Fruit fly (Drosophila melanogaster) whole organism, pupa: ENCODE data around the gene Amnionless.

Source experiments
- CG13204 ChIP-seq: fragments of 200-800 bp; sonication (Bioruptor generic); optimal IDR thresholded peaks from 2 replicates; lab custom pipeline; 2018; ENCODE audit warnings: missing biosample characterization, mild to moderate bottlenecking, missing genetic modification characterization, moderate library complexity
- CG17806 ChIP-seq: fragments of 200-800 bp; sonication (Bioruptor generic); optimal IDR thresholded peaks from 2 replicates; lab custom pipeline; 2018; ENCODE audit warnings: missing biosample characterization, mild to moderate bottlenecking, missing genetic modification characterization, moderate library complexity
- CG4496 ChIP-seq: fragments of 200-800 bp; sonication (Bioruptor generic); IDR thresholded peaks from 3 replicates; pipeline ENCODE4 v1.3.6; 2022; ENCODE audit warnings: missing biosample characterization, missing genetic modification characterization
- CG9948 ChIP-seq: fragments of 200-800 bp; sonication (Bioruptor generic); optimal IDR thresholded peaks from 2 replicates; lab custom pipeline; 2018; ENCODE audit warnings: missing biosample characterization, mild to moderate bottlenecking, missing genetic modification characterization, moderate library complexity
- EcR ChIP-seq: fragments of 200-800 bp; sonication (Bioruptor generic); optimal IDR thresholded peaks from 3 replicates; lab custom pipeline; 2019; ENCODE audit warnings: missing biosample characterization, missing genetic modification characterization, mild to moderate bottlenecking, moderate library complexity, missing genetic modification reagents
- Ets98B ChIP-seq: fragments of 200-800 bp; sonication (Bioruptor generic); IDR thresholded peaks from 2 replicates; pipeline ENCODE4 v1.3.6; 2022; ENCODE audit warnings: missing biosample characterization, missing genetic modification characterization
- fd96Ca ChIP-seq: fragments of 200-800 bp; sonication (Bioruptor generic); IDR thresholded peaks from 3 replicates; pipeline ENCODE4 v1.3.6; 2022; ENCODE audit warnings: missing biosample characterization, missing genetic modification characterization
- rn ChIP-seq: fragments of 200-800 bp; sonication (Bioruptor generic); IDR thresholded peaks from 2 replicates; pipeline ENCODE4 v1.3.6; 2022; ENCODE audit warnings: missing biosample characterization, missing genetic modification characterization

dm6 chr2L:294452-295362, 5.8 kb upstream of the Amnionless start, which contains the start of the genes U2af38 and Stip1:
- TF ChIP-seq rn (GFP tag; lab: Robert Waterston, UW), result no peak
- no peak for TF ChIP-seq fd96Ca (GFP tag; lab: Robert Waterston, UW)
- TF ChIP-seq CG9948 (tag; lab: Kevin White, UChicago), result no peak
- TF ChIP-seq CG17806 (tag; lab: Kevin White, UChicago), result no peak
- TF ChIP-seq CG13204 (GFP tag; lab: Kevin White, UChicago), result no peak
- TF ChIP-seq CG4496 (GFP tag; lab: Robert Waterston, UW), result no peak
- no peak for TF ChIP-seq Ets98B
- TF ChIP-seq EcR, result peak; percentile 99
